Fruit fly (Drosophila melanogaster) whole organism, wandering third instar larva: ENCODE results near the gene Nepl3.
A peak's percentile ranks its signal among the peaks of the same experiment; 100 is the strongest.

Source experiments
- Abd-B ChIP-seq: fragments of >200 bp; optimal IDR thresholded peaks from 2 replicates; lab custom pipeline; 2017; ENCODE audit warnings: missing biosample characterization, missing genetic modification characterization
- CG32264 ChIP-seq: fragments of 200-800 bp; sonication (Bioruptor generic); optimal IDR thresholded peaks from 2 replicates; lab custom pipeline; 2016; ENCODE audit warnings: missing biosample characterization, missing genetic modification characterization
- CG9705 ChIP-seq: fragments of 200-800 bp; sonication (Bioruptor generic); optimal IDR thresholded peaks from 2 replicates; lab custom pipeline; 2018; ENCODE audit warnings: missing biosample characterization, mild to moderate bottlenecking, missing genetic modification characterization
- CrebA ChIP-seq: fragments of 200-800 bp; sonication (Bioruptor generic); optimal IDR thresholded peaks from 2 replicates; lab custom pipeline; 2016; ENCODE audit warnings: missing biosample characterization, mild to moderate bottlenecking, missing genetic modification characterization, borderline replicate concordance
- Dfd ChIP-seq: fragments of >200 bp; optimal IDR thresholded peaks from 2 replicates; lab custom pipeline; 2017; ENCODE audit warnings: missing biosample characterization, missing genetic modification characterization
- Dif ChIP-seq: fragments of 200-275, 200-300 bp; sonication (Bioruptor generic); optimal IDR thresholded peaks from 2 replicates; lab custom pipeline; 2018; ENCODE audit warnings: missing biosample characterization, missing genetic modification characterization; ENCODE audit not compliant: partially characterized antibody
- GATAd ChIP-seq: sonication (Bioruptor generic); optimal IDR thresholded peaks from 2 replicates; lab custom pipeline; 2016; ENCODE audit warnings: missing biosample characterization, missing genetic modification characterization
- HLH106 ChIP-seq: fragments of 200-800 bp; optimal IDR thresholded peaks from 3 replicates; lab custom pipeline; 2019; ENCODE audit warnings: missing biosample characterization, mild to moderate bottlenecking, missing genetic modification characterization, moderate library complexity
- Hnf4 ChIP-seq: fragments of 200-800 bp; sonication (Bioruptor generic); optimal IDR thresholded peaks from 2 replicates; lab custom pipeline; 2016; ENCODE audit warnings: missing biosample characterization, mild to moderate bottlenecking, missing genetic modification characterization
- Hr78 ChIP-seq: fragments of >200 bp; optimal IDR thresholded peaks from 2 replicates; lab custom pipeline; 2017; ENCODE audit warnings: missing biosample characterization, missing genetic modification characterization
- Hr83 ChIP-seq: fragments of 200-300 bp; sonication (Bioruptor generic); optimal IDR thresholded peaks from 2 replicates; lab custom pipeline; 2016; ENCODE audit warnings: missing biosample characterization, mild to moderate bottlenecking, missing genetic modification characterization, moderate library complexity; ENCODE audit not compliant: poor library complexity, severe bottlenecking
- Jra ChIP-seq: sonication (Bioruptor generic); optimal IDR thresholded peaks from 2 replicates; lab custom pipeline; 2016; ENCODE audit warnings: missing biosample characterization, missing genetic modification characterization
- Mio ChIP-seq: sonication (Bioruptor generic); optimal IDR thresholded peaks from 2 replicates; lab custom pipeline; 2016; ENCODE audit warnings: missing biosample characterization, missing genetic modification characterization
- Myc ChIP-seq: fragments of >200 bp; optimal IDR thresholded peaks from 2 replicates; lab custom pipeline; 2017
- N ChIP-seq: fragments of >200 bp; optimal IDR thresholded peaks from 2 replicates; lab custom pipeline; 2018; ENCODE audit warnings: missing biosample characterization, missing external identifiers, missing genetic modification characterization
- OdsH ChIP-seq: fragments of 200-800 bp; sonication (Bioruptor generic); optimal IDR thresholded peaks from 2 replicates; lab custom pipeline; 2016; ENCODE audit warnings: missing biosample characterization, mild to moderate bottlenecking, missing genetic modification characterization
- Rel ChIP-seq, 2 experiments: fragments of 200-800 bp; sonication (Bioruptor generic) in 1 of 2; optimal IDR thresholded peaks; 2 replicates in 1 of 2; 3 replicates in 1 of 2; lab custom pipeline; 2016 to 2019; ENCODE audit warnings: mild to moderate bottlenecking in 2 of 2, missing biosample characterization in 2 of 2, missing genetic modification characterization in 2 of 2, moderate library complexity in 1 of 2
- Sp1 ChIP-seq: fragments of 200-800 bp; sonication (Bioruptor generic); optimal IDR thresholded peaks from 3 replicates; lab custom pipeline; 2019; ENCODE audit warnings: missing biosample characterization, mild to moderate bottlenecking, missing genetic modification characterization, moderate library complexity
- Vsx2 ChIP-seq: fragments of 200-300, 225-300 bp; sonication (Bioruptor generic); optimal IDR thresholded peaks from 2 replicates; lab custom pipeline; 2018; ENCODE audit warnings: missing biosample characterization, missing genetic modification characterization; ENCODE audit not compliant: partially characterized antibody
- br ChIP-seq: fragments of 200-800 bp; sonication (Bioruptor generic); optimal IDR thresholded peaks from 2 replicates; lab custom pipeline; 2016; ENCODE audit warnings: missing biosample characterization, missing genetic modification characterization
- brk ChIP-seq: fragments of 200-800 bp; sonication (Bioruptor generic); optimal IDR thresholded peaks from 2 replicates; lab custom pipeline; 2016; ENCODE audit warnings: missing biosample characterization, mild to moderate bottlenecking, missing genetic modification characterization
- dl ChIP-seq, 2 experiments: fragments of 175-275, 200-275 bp in 1 of 2; fragments of 200-275 bp in 1 of 2; sonication (Bioruptor generic); optimal IDR thresholded peaks; lab custom pipeline; 2018; ENCODE audit warnings: mild to moderate bottlenecking in 2 of 2, missing biosample characterization in 2 of 2, missing genetic modification characterization in 2 of 2, moderate library complexity in 2 of 2; ENCODE audit not compliant: partially characterized antibody in 2 of 2, insufficient read depth in 1 of 2
- dmrt93B ChIP-seq: fragments of 200-800 bp; sonication (Bioruptor generic); optimal IDR thresholded peaks from 2 replicates; lab custom pipeline; 2018; ENCODE audit warnings: missing biosample characterization, mild to moderate bottlenecking, missing genetic modification characterization
- dsf ChIP-seq: sonication (Bioruptor generic); optimal IDR thresholded peaks from 2 replicates; lab custom pipeline; 2016; ENCODE audit warnings: missing biosample characterization, missing genetic modification characterization, borderline replicate concordance
- ey ChIP-seq: fragments of 200-800 bp; sonication (Bioruptor generic); optimal IDR thresholded peaks from 2 replicates; lab custom pipeline; 2016; ENCODE audit warnings: missing biosample characterization, missing genetic modification characterization
- foxo ChIP-seq, 2 experiments: fragments of 200-800 bp; sonication (Bioruptor generic); optimal IDR thresholded peaks; 2 replicates in 1 of 2; 3 replicates in 1 of 2; lab custom pipeline; 2016 to 2017; ENCODE audit warnings: missing biosample characterization in 2 of 2, missing genetic modification characterization in 2 of 2
- fru ChIP-seq: fragments of 200-800 bp; sonication (Bioruptor generic); optimal IDR thresholded peaks from 3 replicates; lab custom pipeline; 2016; ENCODE audit warnings: missing biosample characterization, mild to moderate bottlenecking, missing genetic modification characterization
- h ChIP-seq: fragments of 200-800 bp; sonication (Bioruptor generic); optimal IDR thresholded peaks from 3 replicates; lab custom pipeline; 2016; ENCODE audit warnings: missing biosample characterization, mild to moderate bottlenecking, missing genetic modification characterization
- jim ChIP-seq: fragments of 175-275, 200-325 bp; sonication (Bioruptor generic); optimal IDR thresholded peaks from 2 replicates; lab custom pipeline; 2016; ENCODE audit warnings: missing biosample characterization, mild to moderate bottlenecking, missing genetic modification characterization
- lola ChIP-seq: fragments of >200 bp; optimal IDR thresholded peaks from 2 replicates; lab custom pipeline; 2017; ENCODE audit warnings: missing biosample characterization, missing genetic modification characterization
- pan ChIP-seq: fragments of >200 bp; optimal IDR thresholded peaks from 2 replicates; lab custom pipeline; 2017
- psq ChIP-seq: fragments of 200-800 bp; sonication (Bioruptor generic); optimal IDR thresholded peaks from 3 replicates; lab custom pipeline; 2017; ENCODE audit warnings: missing biosample characterization, mild to moderate bottlenecking, missing genetic modification characterization, moderate library complexity
- rgr ChIP-seq: fragments of 200-800 bp; sonication (Bioruptor generic); optimal IDR thresholded peaks from 3 replicates; lab custom pipeline; 2016; ENCODE audit warnings: missing biosample characterization, mild to moderate bottlenecking, missing genetic modification characterization
- sage ChIP-seq: fragments of 200-800 bp; sonication (Bioruptor generic); optimal IDR thresholded peaks from 2 replicates; lab custom pipeline; 2016; ENCODE audit warnings: missing biosample characterization, mild to moderate bottlenecking, missing genetic modification characterization
- sv ChIP-seq: fragments of 200-800 bp; sonication (Bioruptor generic); optimal IDR thresholded peaks from 3 replicates; lab custom pipeline; 2016; ENCODE audit warnings: missing biosample characterization, missing genetic modification characterization
- tai ChIP-seq: sonication (Bioruptor generic); optimal IDR thresholded peaks from 2 replicates; lab custom pipeline; 2016; ENCODE audit warnings: missing biosample characterization, missing genetic modification characterization
- usp ChIP-seq: fragments of >200 bp; optimal IDR thresholded peaks from 2 replicates; lab custom pipeline; 2017; ENCODE audit warnings: missing biosample characterization, missing genetic modification characterization
- woc ChIP-seq: sonication (Bioruptor generic); optimal IDR thresholded peaks from 2 replicates; lab custom pipeline; 2016; ENCODE audit warnings: missing biosample characterization, mild to moderate bottlenecking, missing genetic modification characterization

Gene Nepl3

DNA sequence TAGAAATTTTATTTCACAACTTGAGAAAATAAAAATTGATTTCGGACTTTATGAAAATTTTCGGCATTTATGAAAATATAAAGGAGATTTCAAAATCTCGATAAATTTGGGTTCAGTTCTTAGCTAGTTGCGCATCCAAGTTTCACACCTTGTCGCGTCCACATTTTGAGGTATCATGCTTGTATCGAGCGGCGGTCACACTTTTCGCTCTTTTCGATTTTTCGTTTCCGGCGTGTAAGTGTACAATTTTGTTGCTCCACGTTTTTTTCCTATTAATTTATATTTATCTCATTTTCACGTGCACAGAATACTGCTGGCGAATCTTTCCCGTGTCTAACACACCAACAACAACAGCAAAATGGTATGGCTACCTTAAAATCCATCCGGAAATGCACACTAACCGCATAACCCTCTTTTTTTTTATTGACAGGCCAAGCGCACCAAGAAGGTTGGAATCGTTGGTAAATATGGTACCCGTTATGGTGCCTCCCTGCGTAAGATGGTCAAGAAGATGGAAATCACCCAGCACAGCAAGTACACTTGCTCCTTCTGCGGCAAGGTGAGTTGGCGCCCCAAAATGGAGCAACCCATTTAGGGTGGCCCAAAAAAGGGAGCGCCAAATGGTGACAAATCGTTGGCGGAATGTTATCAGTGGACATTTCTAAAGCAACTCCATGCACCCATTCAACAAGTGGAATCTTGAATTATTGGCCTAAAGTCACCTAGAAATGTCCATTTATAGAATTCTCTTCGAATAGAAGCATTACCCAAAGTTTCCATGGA is 12.9 kb upstream of the Nepl3 start, which contains the start of gene RpL37A (continued):
- TF ChIP-seq woc (GFP tag; lab: Kevin White, UChicago) (no peak), Rel (GFP tag; optimal IDR thresholded peaks at IDR 0.05; lab: Kevin White, UChicago) (peak; percentile 66), Rel (tag; optimal IDR thresholded peaks at IDR 0.05; lab: Kevin White, UChicago) (peak; percentile 50), tai (GFP tag; lab: Kevin White, UChicago) (no peak), Hnf4 (GFP tag; lab: Kevin White, UChicago) (peak; percentile 12), GATAd (GFP tag; lab: Kevin White, UChicago) (no peak), Vsx2 (GFP tag; lab: Kevin White, UChicago) (peak; percentile 38)

dm6 chr2L:5063936-5064335 is 5.9 kb upstream of the Nepl3 start:
- TF ChIP-seq dl (GFP tag; optimal IDR thresholded peaks at IDR 0.05; lab: Kevin White, UChicago; ENCODE audit: insufficient read depth in 1 of 2, partially characterized antibody in 2 of 2): no peak
- TF ChIP-seq OdsH: no peak
- TF ChIP-seq psq: peak; percentile 68

DNA sequence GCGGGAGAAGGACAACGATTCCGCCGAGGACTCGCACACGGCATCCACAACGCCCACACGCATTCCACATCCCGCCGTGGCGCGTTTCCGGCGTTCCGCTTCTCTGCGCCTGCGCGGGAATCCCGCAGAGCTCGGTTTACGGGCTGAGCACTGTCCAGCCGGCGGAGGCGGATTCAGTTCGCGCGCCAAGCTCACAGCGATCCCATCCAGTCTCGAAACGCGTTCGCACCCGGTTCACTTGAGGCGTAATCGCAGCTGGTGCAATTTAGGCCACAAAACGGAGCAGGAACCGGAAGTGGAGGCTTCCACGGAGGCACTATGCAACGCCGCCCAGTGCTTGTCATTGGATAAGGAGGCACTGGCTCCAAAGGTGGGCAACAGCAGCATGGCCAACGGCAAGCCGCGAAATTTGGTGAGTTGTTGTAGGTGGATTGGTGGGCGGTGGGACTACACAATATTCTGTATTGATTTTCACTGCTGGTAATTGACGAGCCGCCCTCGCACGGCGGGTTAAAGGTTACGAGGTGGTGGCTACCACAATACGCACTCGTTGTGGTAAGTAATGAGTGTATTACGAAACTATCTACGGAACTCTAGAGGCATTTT is 4.9 kb upstream of the Nepl3 start:
- peak; percentile 35 for TF ChIP-seq Dif (GFP tag; lab: Kevin White, UChicago)
- no peak for TF ChIP-seq CG32264 (GFP tag; lab: Kevin White, UChicago)
- TF ChIP-seq Rel (GFP tag; optimal IDR thresholded peaks at IDR 0.05; lab: Kevin White, UChicago): no peak
- no peak for TF ChIP-seq Rel (tag; optimal IDR thresholded peaks at IDR 0.05; lab: Kevin White, UChicago)
- no peak for TF ChIP-seq OdsH

DNA sequence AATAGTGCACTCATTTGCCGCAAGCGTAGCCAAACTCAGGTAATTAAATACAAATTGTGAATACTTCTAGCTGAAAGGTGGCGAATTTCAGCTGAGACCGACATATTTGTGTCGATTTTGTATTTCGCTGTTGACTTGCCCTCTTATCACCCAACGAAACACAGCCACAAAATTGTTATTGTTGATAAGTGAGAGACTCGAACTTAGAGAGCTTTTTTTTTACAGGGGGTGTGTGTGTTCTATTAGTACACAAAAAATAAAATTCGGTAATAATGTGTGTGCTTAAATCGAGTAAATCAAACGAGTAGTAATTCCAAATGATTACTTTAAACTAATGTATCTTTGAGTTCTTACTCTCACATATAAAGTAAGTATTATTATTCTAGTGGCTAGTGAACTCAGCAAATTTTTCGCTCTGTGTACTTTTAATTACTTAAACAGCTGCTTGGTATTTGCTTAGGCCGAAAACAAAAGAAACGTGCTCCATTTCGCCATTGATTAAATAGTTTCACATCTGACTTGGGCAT is 3.0 kb upstream of the Nepl3 start:
- TF ChIP-seq CG32264 (GFP tag; lab: Kevin White, UChicago) (peak; percentile 48), brk (GFP tag; lab: Kevin White, UChicago) (peak; percentile 82), Hr78 (GFP tag; lab: Kevin White, UChicago) (no peak), pan (no peak), psq (peak; percentile 71), CG9705 (no peak), lola (GFP tag; lab: Kevin White, UChicago) (no peak), Mio (GFP tag; lab: Kevin White, UChicago) (peak; percentile 0), usp (no peak), GATAd (GFP tag; lab: Kevin White, UChicago) (no peak), tai (GFP tag; lab: Kevin White, UChicago) (no peak), OdsH (peak; percentile 88), rgr (peak; percentile 85), foxo (GFP tag; optimal IDR thresholded peaks at IDR 0.05; lab: Kevin White, UChicago) (peak in 1 of 2 experiments; percentile 93), Dif (GFP tag; lab: Kevin White, UChicago) (no peak), dsf (peak; percentile 13), dl (GFP tag; optimal IDR thresholded peaks at IDR 0.05; lab: Kevin White, UChicago; ENCODE audit: insufficient read depth in 1 of 2, partially characterized antibody in 2 of 2) (no peak), sv (peak; percentile 64), jim (GFP tag; lab: Kevin White, UChicago) (no peak), Vsx2 (GFP tag; lab: Kevin White, UChicago) (no peak), Abd-B (no peak), h (GFP tag; lab: Kevin White, UChicago) (peak; percentile 85), Hnf4 (GFP tag; lab: Kevin White, UChicago) (peak; percentile 81), Hr83 (GFP tag; lab: Kevin White, UChicago) (peak; percentile 68), Jra (GFP tag; lab: Kevin White, UChicago) (peak; percentile 75), br (GFP tag; lab: Kevin White, UChicago) (peak; percentile 83), dmrt93B (GFP tag; lab: Kevin White, UChicago) (peak; percentile 46), Myc (no peak), Sp1 (peak; percentile 82), woc (GFP tag; lab: Kevin White, UChicago) (peak; percentile 52), ey (peak; percentile 79), CrebA (GFP tag; lab: Kevin White, UChicago) (no peak), Dfd (no peak), Rel (GFP tag; optimal IDR thresholded peaks at IDR 0.05; lab: Kevin White, UChicago) (no peak), Rel (tag; optimal IDR thresholded peaks at IDR 0.05; lab: Kevin White, UChicago) (peak; percentile 13), fru (GFP tag; lab: Kevin White, UChicago) (peak; percentile 92), HLH106 (peak; percentile 42), N (GFP tag; lab: Kevin White, UChicago) (no peak), sage (GFP tag; lab: Kevin White, UChicago) (peak; percentile 80)
